Fruit fly (Drosophila melanogaster): ENCODE data around the gene CG12229.

The CG12229 gene

DNA sequence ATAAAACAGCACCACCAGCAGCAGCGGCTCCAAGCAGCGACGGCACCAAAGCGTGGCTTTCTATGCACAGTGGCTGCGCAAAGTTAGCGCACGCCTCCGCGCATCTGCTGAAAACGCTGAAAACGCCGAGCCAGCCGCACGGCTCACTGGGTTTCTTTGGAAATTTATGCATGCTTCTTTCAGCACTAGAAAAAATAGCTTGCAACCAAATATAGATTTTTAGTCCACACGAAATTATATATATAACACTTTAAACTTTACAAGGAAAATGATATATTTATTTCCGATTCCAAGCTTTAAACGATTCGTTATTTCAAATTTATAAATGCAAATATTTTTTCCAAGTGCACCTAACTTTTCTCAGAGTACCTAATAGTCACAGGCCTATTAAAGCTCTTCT is 31.6 kb downstream of the CG12229 start (continued):
- TF ChIP-seq ro (GFP tag; IDR thresholded peaks at IDR 0.05): no peak
- no peak for TF ChIP-seq CG12071 (GFP tag; optimal IDR thresholded peaks at IDR 0.05)
- TF ChIP-seq schlank (tag; optimal IDR thresholded peaks at IDR 0.05): no peak
- TF ChIP-seq CG13775 (GFP tag; optimal IDR thresholded peaks at IDR 0.05): peak; percentile 25
- no peak for TF ChIP-seq Dfd (GFP tag; optimal IDR thresholded peaks at IDR 0.05)
- TF ChIP-seq CG11723 (GFP tag; optimal IDR thresholded peaks at IDR 0.05): no peak
- TF ChIP-seq inv (GFP tag; IDR thresholded peaks at IDR 0.05; ENCODE audit: partially characterized antibody): no peak
- peak; percentile 54 for TF ChIP-seq grau (tag; optimal IDR thresholded peaks at IDR 0.05)
- TF ChIP-seq CG1602 (GFP tag; optimal IDR thresholded peaks at IDR 0.05): no peak
- TF ChIP-seq NC2β (GFP tag; optimal IDR thresholded peaks at IDR 0.05): no peak
- peak; percentile 55 for TF ChIP-seq PHDP (tag; optimal IDR thresholded peaks at IDR 0.05)
- no peak for TF ChIP-seq tap (tag; optimal IDR thresholded peaks at IDR 0.05)
- TF ChIP-seq en (GFP tag; optimal IDR thresholded peaks at IDR 0.05): no peak
- TF ChIP-seq hkb (optimal IDR thresholded peaks at IDR 0.05): no peak
- TF ChIP-seq hkb (GFP tag; IDR thresholded peaks at IDR 0.05): peak; percentile 15; the same call in 1 of the 2 replicates
- peak; percentile 2 for TF ChIP-seq trem (tag; optimal IDR thresholded peaks at IDR 0.05)
- TF ChIP-seq CG14860 (GFP tag; IDR thresholded peaks at IDR 0.05; ENCODE audit: partially characterized antibody): no peak
- TF ChIP-seq gt (GFP tag; IDR thresholded peaks at IDR 0.05): no peak
- TF ChIP-seq klu (GFP tag; IDR thresholded peaks at IDR 0.05): no peak
- TF ChIP-seq CG6175 (GFP tag; IDR thresholded peaks at IDR 0.05): no peak
- TF ChIP-seq CG3163 (GFP tag; optimal IDR thresholded peaks at IDR 0.05): no peak
- TF ChIP-seq CG15696 (tag; optimal IDR thresholded peaks at IDR 0.05): no peak
- no peak for TF ChIP-seq CG17612 (GFP tag; IDR thresholded peaks at IDR 0.05)
- peak; percentile 17 for TF ChIP-seq CG9437 (GFP tag; optimal IDR thresholded peaks at IDR 0.05)
- no peak for TF ChIP-seq chinmo (GFP tag; IDR thresholded peaks at IDR 0.05; ENCODE audit: partially characterized antibody)
- peak; percentile 54 for TF ChIP-seq CG12104 (GFP tag; optimal IDR thresholded peaks at IDR 0.05)
- TF ChIP-seq Med (GFP tag): peak; percentile 77
- TF ChIP-seq Asciz (GFP tag; optimal IDR thresholded peaks at IDR 0.05): peak; percentile 33
- no peak for TF ChIP-seq disco-r (GFP tag; optimal IDR thresholded peaks at IDR 0.05)
- TF ChIP-seq hbn (GFP tag; IDR thresholded peaks at IDR 0.05; ENCODE audit: partially characterized antibody): no peak
- TF ChIP-seq CG11456 (GFP tag; IDR thresholded peaks at IDR 0.05): 0 out of 3 replicates have a peak, but pooled peaks have one; percentile 19
- no peak for TF ChIP-seq D (optimal IDR thresholded peaks at IDR 0.05)
- peak; percentile 46 for TF ChIP-seq D (GFP tag; optimal IDR thresholded peaks at IDR 0.05)
- TF ChIP-seq sima (GFP tag; optimal IDR thresholded peaks at IDR 0.05): no peak
- no peak for TF ChIP-seq C15 (GFP tag; IDR thresholded peaks at IDR 0.05)
- no peak for TF ChIP-seq gsb (GFP tag; IDR thresholded peaks at IDR 0.05)
- no peak for TF ChIP-seq tup (GFP tag; optimal IDR thresholded peaks at IDR 0.05)
- no peak for TF ChIP-seq CG16813 (GFP tag; IDR thresholded peaks at IDR 0.05; ENCODE audit: partially characterized antibody)
- TF ChIP-seq CG10274 (GFP tag; optimal IDR thresholded peaks at IDR 0.05): no peak
- TF ChIP-seq dmrt11E (tag; optimal IDR thresholded peaks at IDR 0.05): peak; percentile 42
- no peak for TF ChIP-seq Usf (GFP tag; optimal IDR thresholded peaks at IDR 0.05)
- TF ChIP-seq bab2 (GFP tag; optimal IDR thresholded peaks at IDR 0.05): no peak
- no peak for TF ChIP-seq CG10565 (GFP tag; optimal IDR thresholded peaks at IDR 0.05)
- TF ChIP-seq wdn (GFP tag; IDR thresholded peaks at IDR 0.05): no peak
- no peak for TF ChIP-seq CG14441 (GFP tag; IDR thresholded peaks at IDR 0.05)
- peak; percentile 1 for TF ChIP-seq CG6854 (GFP tag; optimal IDR thresholded peaks at IDR 0.05)
- TF ChIP-seq cg (GFP tag; optimal IDR thresholded peaks at IDR 0.05): no peak
- no peak for TF ChIP-seq Doc2 (GFP tag; IDR thresholded peaks at IDR 0.05)
- no peak for TF ChIP-seq zen2 (GFP tag; IDR thresholded peaks at IDR 0.05; ENCODE audit: partially characterized antibody)
- no peak for TF ChIP-seq CG30431 (GFP tag; optimal IDR thresholded peaks at IDR 0.05)
- TF ChIP-seq so (GFP tag; IDR thresholded peaks at IDR 0.05): 0 out of 3 replicates have a peak, but pooled peaks have one; percentile 25
- no peak for TF ChIP-seq CG13624 (GFP tag; optimal IDR thresholded peaks at IDR 0.05)
